Fruit fly (Drosophila melanogaster) S2 (cell line): ENCODE results near the gene nenya.

Experiments used
- CG8478 ChIP-seq: fragments of >200 bp; optimal IDR thresholded peaks from 2 replicates; lab custom pipeline; 2018
- CTCF ChIP-seq, 2 experiments: fragments of >200 bp; optimal IDR thresholded peaks; 2 replicates each; lab custom pipeline; 2018

DNA sequence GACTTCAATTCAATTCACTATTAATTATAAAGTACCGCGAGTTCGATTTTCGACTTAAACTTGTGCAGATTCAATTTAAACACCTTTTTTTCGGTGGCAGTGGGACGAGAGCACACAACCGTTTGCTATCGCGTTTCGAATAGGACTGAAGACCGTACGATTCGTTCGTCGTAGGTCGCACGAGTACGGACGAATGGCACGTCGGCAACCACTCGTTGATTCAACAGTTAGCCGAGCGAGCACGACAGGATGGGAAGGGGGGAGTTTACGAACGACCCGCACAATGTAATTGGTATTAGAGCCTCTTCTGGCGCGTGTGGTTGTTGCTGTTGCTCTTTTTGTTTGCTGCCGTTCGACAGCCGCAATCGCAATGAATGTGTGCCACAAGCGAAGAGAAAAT is 22.3 kb downstream of the nenya start, which contains the start of gene CG34353:
- TF ChIP-seq CTCF (optimal IDR thresholded peaks at IDR 0.05; lab: Kevin White, UChicago) (no peak), CG8478 (lab: Kevin White, UChicago) (no peak)
